Fruit fly (Drosophila melanogaster) whole organism, prepupa: ENCODE results near the gene sro.
A peak's percentile ranks its signal among the peaks of the same experiment; 100 is the strongest.

ENCODE experiments used
- CG10631 ChIP-seq: fragments of 200-800 bp; sonication (Bioruptor generic); optimal IDR thresholded peaks from 2 replicates; lab custom pipeline; 2016; ENCODE audit warnings: missing biosample characterization, missing genetic modification characterization
- CG10669 ChIP-seq: fragments of 200-800 bp; sonication (Bioruptor generic); optimal IDR thresholded peaks from 3 replicates; lab custom pipeline; 2018; ENCODE audit warnings: missing biosample characterization, mild to moderate bottlenecking, missing genetic modification characterization, moderate library complexity
- CG11762 ChIP-seq: fragments of 200-800 bp; sonication (Bioruptor generic); optimal IDR thresholded peaks from 3 replicates; lab custom pipeline; 2016; ENCODE audit warnings: missing biosample characterization, missing genetic modification characterization; ENCODE audit not compliant: insufficient read depth
- CG31627 ChIP-seq: fragments of 200-800 bp; sonication (Bioruptor generic); optimal IDR thresholded peaks from 3 replicates; lab custom pipeline; 2016; ENCODE audit warnings: missing biosample characterization, missing genetic modification characterization
- CG6808 ChIP-seq: fragments of 200-800 bp; sonication (Bioruptor generic); optimal IDR thresholded peaks from 3 replicates; lab custom pipeline; 2017; ENCODE audit warnings: missing biosample characterization, missing genetic modification characterization, mild to moderate bottlenecking, moderate library complexity, missing genetic modification reagents
- CG7368 ChIP-seq: fragments of 200-800 bp; sonication (Bioruptor generic); optimal IDR thresholded peaks from 3 replicates; lab custom pipeline; 2016; ENCODE audit warnings: missing biosample characterization, missing genetic modification characterization
- Eip75B ChIP-seq: fragments of 200-800 bp; sonication (Bioruptor generic); optimal IDR thresholded peaks from 3 replicates; lab custom pipeline; 2016; ENCODE audit warnings: missing biosample characterization, missing genetic modification characterization
- Lpt ChIP-seq: fragments of 200-800 bp; sonication (Bioruptor generic); optimal IDR thresholded peaks from 3 replicates; lab custom pipeline; 2016; ENCODE audit warnings: missing biosample characterization, missing genetic modification characterization
- OdsH ChIP-seq: fragments of 200-800 bp; sonication (Bioruptor generic); optimal IDR thresholded peaks from 3 replicates; lab custom pipeline; 2016; ENCODE audit warnings: missing biosample characterization, missing genetic modification characterization
- acj6 ChIP-seq: fragments of 200-800 bp; sonication (Bioruptor generic); optimal IDR thresholded peaks from 3 replicates; lab custom pipeline; 2016; ENCODE audit warnings: missing biosample characterization, missing genetic modification characterization
- fd59A ChIP-seq: fragments of 200-800 bp; sonication (Bioruptor generic); optimal IDR thresholded peaks from 2 replicates; lab custom pipeline; 2017; ENCODE audit warnings: missing biosample characterization, mild to moderate bottlenecking, missing genetic modification characterization, missing genetic modification reagents

- TF ChIP-seq CG31627 (GFP tag; lab: Kevin White, UChicago) (peak; percentile 80), CG10631 (peak; percentile 77), fd59A (GFP tag; lab: Kevin White, UChicago) (peak; percentile 79), CG10669 (GFP tag; lab: Kevin White, UChicago) (peak; percentile 80), CG7368 (GFP tag; lab: Kevin White, UChicago) (peak; percentile 64), acj6 (GFP tag; lab: Kevin White, UChicago) (peak; percentile 81), OdsH (peak; percentile 87), CG6808 (GFP tag; lab: Kevin White, UChicago) (peak; percentile 73), Eip75B (GFP tag; lab: Kevin White, UChicago) (peak; percentile 68), Lpt (peak; percentile 58), CG11762 (peak; percentile 52)
These were observed 20.5 kb upstream of the sro start for dm6 chr3R:29773833-29774324.
